Worm (Caenorhabditis elegans) whole organism, L2 larva: ENCODE measurements around the gene K09C8.8.

ENCODE experiments used
- Y55F3AM.14 ChIP-seq: fragments of 200-800 bp; sonication (Bioruptor generic); optimal IDR thresholded peaks from 2 replicates; lab custom pipeline; 2018; ENCODE audit warnings: mild to moderate bottlenecking, missing genetic modification characterization, missing compliant biosample characterization
- ZK546.5 ChIP-seq: sonication (generic microtip); optimal IDR thresholded peaks from 2 replicates; lab custom pipeline; 2017; ENCODE audit warnings: missing biosample characterization, missing genetic modification characterization
- alr-1 ChIP-seq: fragments of 150-350 bp; optimal IDR thresholded peaks from 2 replicates; lab custom pipeline; 2014; ENCODE audit warnings: missing biosample characterization, missing genetic modification characterization
- ama-1 ChIP-seq: fragments of 150-350 bp; optimal IDR thresholded peaks from 2 replicates; lab custom pipeline; 2018; ENCODE audit warnings: inconsistent platforms
- blmp-1 ChIP-seq: sonication (generic microtip); optimal IDR thresholded peaks from 2 replicates; lab custom pipeline; 2017; ENCODE audit warnings: missing genetic modification characterization, mild to moderate bottlenecking, missing compliant biosample characterization, antibody characterized with exemption, moderate library complexity; ENCODE audit not compliant: insufficient read depth
- ceh-16 ChIP-seq: fragments of 150-350 bp; optimal IDR thresholded peaks from 2 replicates; lab custom pipeline; 2014; ENCODE audit warnings: missing biosample characterization, missing genetic modification characterization
- crh-2 ChIP-seq: sonication (generic microtip); optimal IDR thresholded peaks from 2 replicates; lab custom pipeline; 2017; ENCODE audit warnings: missing biosample characterization, missing genetic modification characterization
- dmd-4 ChIP-seq: sonication (generic microtip); optimal IDR thresholded peaks from 2 replicates; lab custom pipeline; 2017; ENCODE audit warnings: missing biosample characterization, missing genetic modification characterization
- egl-27 ChIP-seq: sonication (generic microtip); optimal IDR thresholded peaks from 3 replicates; lab custom pipeline; 2017; ENCODE audit warnings: missing biosample characterization, missing genetic modification reagents, missing genetic modification characterization
- elt-3 ChIP-seq: sonication (generic microtip); optimal IDR thresholded peaks from 2 replicates; lab custom pipeline; 2017; ENCODE audit warnings: missing biosample characterization, missing genetic modification characterization
- fos-1 ChIP-seq: fragments of 150-350 bp; optimal IDR thresholded peaks from 2 replicates; lab custom pipeline; 2014; ENCODE audit warnings: missing biosample characterization, missing genetic modification characterization
- lin-11 ChIP-seq: fragments of 150-350 bp; sonication (generic microtip); optimal IDR thresholded peaks from 2 replicates; lab custom pipeline; 2014; ENCODE audit warnings: missing biosample characterization, missing genetic modification characterization, inconsistent platforms, mixed read lengths
- lin-13 ChIP-seq: fragments of 150-350 bp; optimal IDR thresholded peaks from 2 replicates; lab custom pipeline; 2014; ENCODE audit warnings: missing biosample characterization, missing genetic modification reagents, missing genetic modification characterization
- lin-39 ChIP-seq: fragments of 150-350 bp; optimal IDR thresholded peaks from 2 replicates; lab custom pipeline; 2014; ENCODE audit warnings: missing biosample characterization, missing genetic modification reagents, missing genetic modification characterization
- lsy-2 ChIP-seq, 2 experiments: fragments of 150-350 bp in 1 of 2; sonication (generic microtip) in 1 of 2; optimal IDR thresholded peaks; 2 replicates each; lab custom pipeline; 2014 to 2017; ENCODE audit warnings: missing biosample characterization in 2 of 2, missing genetic modification characterization in 2 of 2
- mab-5 ChIP-seq: fragments of 150-350 bp; optimal IDR thresholded peaks from 2 replicates; lab custom pipeline; 2014; ENCODE audit warnings: missing biosample characterization, missing genetic modification characterization
- mbf-1 ChIP-seq: sonication (generic microtip); optimal IDR thresholded peaks from 2 replicates; lab custom pipeline; 2017; ENCODE audit warnings: missing biosample characterization, missing genetic modification characterization
- nhr-10 ChIP-seq: sonication (generic microtip); optimal IDR thresholded peaks from 2 replicates; lab custom pipeline; 2017; ENCODE audit warnings: missing biosample characterization, missing genetic modification characterization
- nhr-11 ChIP-seq: fragments of 150-350 bp; optimal IDR thresholded peaks from 2 replicates; lab custom pipeline; 2014; ENCODE audit warnings: missing biosample characterization, missing genetic modification characterization
- nhr-12 ChIP-seq: fragments of 150-350 bp; optimal IDR thresholded peaks from 2 replicates; lab custom pipeline; 2014; ENCODE audit warnings: missing biosample characterization, missing genetic modification characterization
- nhr-129 ChIP-seq: fragments of 150-350 bp; optimal IDR thresholded peaks from 2 replicates; lab custom pipeline; 2014; ENCODE audit warnings: missing biosample characterization, missing genetic modification characterization
- nhr-21 ChIP-seq: fragments of 150-350 bp; optimal IDR thresholded peaks from 2 replicates; lab custom pipeline; 2014; ENCODE audit warnings: missing biosample characterization, missing genetic modification characterization
- nhr-23 ChIP-seq: fragments of 150-350 bp; optimal IDR thresholded peaks from 2 replicates; lab custom pipeline; 2014; ENCODE audit warnings: missing biosample characterization, missing genetic modification reagents, missing genetic modification characterization
- nhr-237 ChIP-seq: fragments of 150-350 bp; optimal IDR thresholded peaks from 2 replicates; lab custom pipeline; 2014; ENCODE audit warnings: missing biosample characterization, missing genetic modification characterization
- nhr-6 ChIP-seq: fragments of 150-350 bp; optimal IDR thresholded peaks from 2 replicates; lab custom pipeline; 2014; ENCODE audit warnings: missing biosample characterization, missing genetic modification characterization
- sem-4 ChIP-seq: fragments of 150-350 bp; optimal IDR thresholded peaks from 2 replicates; lab custom pipeline; 2014; ENCODE audit warnings: missing biosample characterization, missing genetic modification reagents, missing genetic modification characterization
- skn-1 ChIP-seq: sonication (generic microtip); optimal IDR thresholded peaks from 2 replicates; lab custom pipeline; 2017; ENCODE audit warnings: missing biosample characterization, missing genetic modification characterization
- sma-3 ChIP-seq: sonication (generic microtip); optimal IDR thresholded peaks from 2 replicates; lab custom pipeline; 2016; ENCODE audit warnings: missing genetic modification reagents, missing genetic modification characterization, missing compliant biosample characterization
- sma-9 ChIP-seq, 2 experiments: fragments of 150-350 bp in 1 of 2; sonication (generic microtip) in 1 of 2; optimal IDR thresholded peaks; 2 replicates each; lab custom pipeline; 2014 to 2016; ENCODE audit warnings: missing genetic modification characterization in 2 of 2, mild to moderate bottlenecking in 1 of 2, missing biosample characterization in 1 of 2, missing compliant biosample characterization in 1 of 2, missing genetic modification reagents in 1 of 2, moderate library complexity in 1 of 2
- snpc-4 ChIP-seq: fragments of 150-350 bp; optimal IDR thresholded peaks from 2 replicates; lab custom pipeline; 2014; ENCODE audit warnings: missing biosample characterization, missing genetic modification characterization
- unc-55 ChIP-seq: fragments of 150-350 bp; sonication (generic microtip); optimal IDR thresholded peaks from 3 replicates; lab custom pipeline; 2014; ENCODE audit warnings: missing biosample characterization, missing genetic modification reagents, missing genetic modification characterization
- unc-62 ChIP-seq: fragments of 150-350 bp; optimal IDR thresholded peaks from 2 replicates; lab custom pipeline; 2014; ENCODE audit warnings: missing biosample characterization, missing genetic modification reagents, missing genetic modification characterization
- zag-1 ChIP-seq: fragments of 150-350 bp; optimal IDR thresholded peaks from 2 replicates; lab custom pipeline; 2014; ENCODE audit warnings: missing biosample characterization, missing genetic modification characterization
- ztf-1 ChIP-seq: fragments of 200-800 bp; sonication (Bioruptor generic); conservative IDR thresholded peaks from 2 replicates; pipeline ENCODE4 v1.3.6; 2022; ENCODE audit warnings: missing genetic modification characterization, missing compliant biosample characterization
- ztf-11 ChIP-seq: sonication (generic microtip); optimal IDR thresholded peaks from 2 replicates; lab custom pipeline; 2017; ENCODE audit warnings: missing biosample characterization, missing genetic modification characterization
- ztf-4 ChIP-seq: fragments of 150-350 bp; optimal IDR thresholded peaks from 2 replicates; lab custom pipeline; 2014; ENCODE audit warnings: missing biosample characterization, missing genetic modification characterization

K09C8.8 gene

DNA sequence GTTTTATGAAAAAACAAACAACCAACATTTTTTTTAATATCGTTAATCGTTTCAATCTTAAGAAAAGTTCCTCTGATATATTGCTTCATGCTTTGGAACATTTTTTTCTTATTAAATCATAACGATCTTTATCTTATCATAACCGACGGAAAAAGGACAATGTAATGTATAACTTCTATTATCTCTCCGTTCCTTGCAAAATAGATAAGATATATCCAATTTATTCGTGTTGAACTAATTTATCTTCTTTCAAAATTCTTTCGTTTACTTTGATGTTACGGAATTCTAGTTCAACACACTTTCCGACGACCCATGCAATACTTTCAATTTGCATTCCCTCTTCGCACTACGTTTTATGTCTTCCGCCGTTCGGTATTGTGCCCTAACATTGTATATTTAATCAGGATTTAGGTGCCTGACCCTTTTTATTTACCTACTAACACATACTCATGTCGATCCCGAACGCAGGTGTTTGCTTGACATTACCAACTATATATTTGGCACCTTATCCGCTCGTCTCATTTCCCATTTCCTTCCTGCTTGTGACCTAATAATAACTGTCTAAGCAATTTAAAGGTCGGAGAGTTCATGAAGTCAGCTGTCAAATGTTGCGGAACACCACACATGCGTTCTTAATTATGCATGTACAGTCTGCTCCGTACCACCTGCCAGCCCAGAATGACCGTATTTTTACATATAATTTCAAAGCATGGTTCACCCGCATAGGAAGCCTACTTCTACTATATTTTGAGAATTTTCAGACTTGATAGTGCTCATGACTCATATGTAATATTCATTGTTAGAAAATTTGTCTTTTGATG is 20.8 kb downstream of the K09C8.8 start:
- TF ChIP-seq dmd-4 (no peak), elt-3 (tag; lab: Kevin White, UChicago) (no peak), ceh-16 (tag; lab: Kevin White, UChicago) (no peak), fos-1 (tag; lab: Kevin White, UChicago) (no peak), nhr-10 (no peak), alr-1 (tag; lab: Kevin White, UChicago) (no peak), nhr-21 (tag; lab: Kevin White, UChicago) (no peak), mab-5 (tag; lab: Kevin White, UChicago) (no peak), Y55F3AM.14 (no peak), lin-13 (GFP tag; lab: Kevin White, UChicago) (no peak), nhr-12 (tag; lab: Kevin White, UChicago) (no peak), ztf-4 (tag; lab: Kevin White, UChicago) (no peak), nhr-6 (no peak), nhr-11 (tag; lab: Kevin White, UChicago) (no peak), unc-62 (GFP tag; lab: Kevin White, UChicago) (no peak)

- TF ChIP-seq crh-2, result no peak
- no peak for TF ChIP-seq egl-27
- no peak for TF ChIP-seq sem-4 (tag; lab: Kevin White, UChicago)
- TF ChIP-seq mbf-1, result no peak
- TF ChIP-seq ZK546.5 (tag; lab: Kevin White, UChicago), result no peak
- no peak for TF ChIP-seq sma-9 (GFP tag; optimal IDR thresholded peaks at IDR 0.05; lab: Kevin White, UChicago)
- no peak for TF ChIP-seq sma-9 (tag; optimal IDR thresholded peaks at IDR 0.05; lab: Kevin White, UChicago)
- TF ChIP-seq Y55F3AM.14, result no peak
- no peak for TF ChIP-seq skn-1
- TF ChIP-seq nhr-6, result no peak
- TF ChIP-seq lin-39 (tag; lab: Kevin White, UChicago), result no peak
- TF ChIP-seq nhr-23 (tag; lab: Kevin White, UChicago), result no peak
Measured at ce11 chrX:10992177-10992576, 21.4 kb downstream of the K09C8.8 start, which contains the start of gene ver-3. Gene ver-3 (plus strand): TSS chrX:10992477.

ce11 chrX:10999176-10999575 is 28.4 kb downstream of the K09C8.8 start, which contains the start of gene F59F3.6:
Gene F59F3.6 (minus strand): TSS chrX:10999276.
- TF ChIP-seq nhr-6 (no peak), alr-1 (tag; lab: Kevin White, UChicago) (no peak), nhr-129 (tag; lab: Kevin White, UChicago) (no peak), snpc-4 (no peak), skn-1 (no peak), nhr-237 (no peak), fos-1 (tag; lab: Kevin White, UChicago) (no peak)

ce11 chrX:11001750-11002149 is 31.0 kb downstream of the K09C8.8 start, which contains the start of gene col-177:
Gene col-177 (minus strand): TSS chrX:11001850.
- no peak for TF ChIP-seq lin-11
- no peak for TF ChIP-seq ztf-11 (tag; lab: Kevin White, UChicago)
- no peak for TF ChIP-seq ztf-1 (GFP tag; lab: Robert Waterston, UW)
- TF ChIP-seq, all 48 proteins: peak for 0

DNA sequence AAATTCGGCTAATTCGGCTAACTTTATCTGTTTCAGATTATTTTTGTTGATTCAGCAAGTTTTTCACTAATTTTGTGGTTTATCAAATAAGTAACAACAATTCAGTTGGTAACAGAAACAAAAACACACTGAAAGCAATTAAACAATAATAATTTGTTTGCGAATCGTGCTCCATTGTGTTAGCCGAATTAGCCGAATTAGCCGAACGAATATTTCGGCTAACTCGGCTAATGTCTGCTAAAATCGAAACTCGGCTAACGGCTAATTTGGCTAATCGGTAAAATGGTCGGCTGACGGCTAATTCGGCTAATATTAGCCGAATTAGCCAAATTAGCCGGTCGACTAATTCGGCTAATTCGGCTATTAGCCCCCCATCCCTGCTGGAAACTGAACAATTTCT is 33.0 kb downstream of the K09C8.8 start:
- TF ChIP-seq ama-1 (lab: Kevin White, UChicago) (no peak), alr-1 (tag; lab: Kevin White, UChicago) (no peak), unc-55 (GFP tag; lab: Kevin White, UChicago) (no peak), sma-3 (GFP tag; lab: Kevin White, UChicago) (no peak), ztf-1 (GFP tag; lab: Robert Waterston, UW) (no peak), blmp-1 (tag; lab: Kevin White, UChicago) (no peak), nhr-12 (tag; lab: Kevin White, UChicago) (no peak), zag-1 (tag; lab: Kevin White, UChicago) (no peak), lsy-2 (tag; optimal IDR thresholded peaks at IDR 0.05; lab: Kevin White, UChicago) (no peak), lin-11 (no peak), sma-9 (GFP tag; optimal IDR thresholded peaks at IDR 0.05; lab: Kevin White, UChicago) (no peak), sma-9 (tag; optimal IDR thresholded peaks at IDR 0.05; lab: Kevin White, UChicago) (no peak), ztf-11 (tag; lab: Kevin White, UChicago) (no peak)
